Fruit fly (Drosophila melanogaster) whole organism, embryonic: Measurements from ENCODE around the gene wap.

Source experiments
- Atf3 ChIP-seq: fragments of 200-800 bp; sonication (Bioruptor generic); optimal IDR thresholded peaks from 3 replicates; lab custom pipeline; 2016; ENCODE audit warnings: missing biosample characterization, missing genetic modification characterization
- Blimp-1 ChIP-seq: fragments of 200-800 bp; sonication (Bioruptor generic); optimal IDR thresholded peaks from 3 replicates; lab custom pipeline; 2018; ENCODE audit warnings: missing biosample characterization, missing genetic modification characterization, mild to moderate bottlenecking, moderate library complexity, missing genetic modification reagents
- Bteb2 ChIP-seq: fragments of 200-800 bp; sonication (Bioruptor generic); optimal IDR thresholded peaks from 2 replicates; lab custom pipeline; 2016; ENCODE audit warnings: missing biosample characterization, missing genetic modification characterization
- CG10654 ChIP-seq: fragments of 200-800 bp; sonication (Bioruptor generic); optimal IDR thresholded peaks from 2 replicates; lab custom pipeline; 2016; ENCODE audit warnings: missing biosample characterization, missing genetic modification characterization
- CG12769 ChIP-seq: fragments of 200-800 bp; sonication (Bioruptor generic); optimal IDR thresholded peaks from 2 replicates; lab custom pipeline; 2019; ENCODE audit warnings: missing biosample characterization, mild to moderate bottlenecking, missing genetic modification characterization, moderate library complexity
- CG13287 ChIP-seq: fragments of 200-800 bp; sonication (Bioruptor generic); IDR thresholded peaks from 2 replicates; pipeline ENCODE4 v1.3.6; 2022; ENCODE audit warnings: missing biosample characterization, missing genetic modification characterization; ENCODE audit not compliant: partially characterized antibody
- CG14014 ChIP-seq: fragments of 200-800 bp; sonication (Bioruptor generic); IDR thresholded peaks from 2 replicates; pipeline ENCODE4 v1.3.6; 2022; ENCODE audit warnings: missing biosample characterization, missing genetic modification characterization
- CG16815 ChIP-seq: fragments of 200-800 bp; sonication (Bioruptor generic); optimal IDR thresholded peaks from 3 replicates; lab custom pipeline; 2017; ENCODE audit warnings: missing biosample characterization, mild to moderate bottlenecking, missing genetic modification characterization
- CG18764 ChIP-seq: fragments of 200-800 bp; sonication (Bioruptor generic); optimal IDR thresholded peaks from 3 replicates; lab custom pipeline; 2016; ENCODE audit warnings: missing biosample characterization, missing genetic modification characterization
- CG2889 ChIP-seq: fragments of 200-800 bp; sonication (Bioruptor generic); IDR thresholded peaks from 3 replicates; pipeline ENCODE4 v1.3.6; 2022; ENCODE audit warnings: missing biosample characterization, missing genetic modification characterization
- CG30431 ChIP-seq: fragments of 200-800 bp; sonication (Bioruptor generic); optimal IDR thresholded peaks from 2 replicates; lab custom pipeline; 2017; ENCODE audit warnings: missing biosample characterization, missing genetic modification characterization
- CG33557 ChIP-seq: fragments of 200-800 bp; sonication (Bioruptor generic); optimal IDR thresholded peaks from 2 replicates; lab custom pipeline; 2019; ENCODE audit warnings: missing biosample characterization, mild to moderate bottlenecking, missing genetic modification characterization, moderate library complexity
- CG34376 ChIP-seq: fragments of 200-800 bp; sonication (Bioruptor generic); optimal IDR thresholded peaks from 2 replicates; lab custom pipeline; 2018; ENCODE audit warnings: missing biosample characterization, mild to moderate bottlenecking, missing genetic modification characterization
- CG7987 ChIP-seq: fragments of 200-800 bp; sonication (Bioruptor generic); optimal IDR thresholded peaks from 2 replicates; lab custom pipeline; 2018; ENCODE audit warnings: missing biosample characterization, mild to moderate bottlenecking, missing genetic modification characterization, moderate library complexity
- CG8281 ChIP-seq: fragments of 200-800 bp; sonication (Bioruptor generic); optimal IDR thresholded peaks from 2 replicates; lab custom pipeline; 2018; ENCODE audit warnings: missing biosample characterization, mild to moderate bottlenecking, missing genetic modification characterization, moderate library complexity
- CG8359 ChIP-seq: fragments of 200-800 bp; sonication (Bioruptor generic); optimal IDR thresholded peaks from 2 replicates; lab custom pipeline; 2017; ENCODE audit warnings: missing biosample characterization, mild to moderate bottlenecking, missing genetic modification characterization, borderline replicate concordance
- CG8388 ChIP-seq: fragments of 200-800 bp; sonication (Bioruptor generic); optimal IDR thresholded peaks from 2 replicates; lab custom pipeline; 2019; ENCODE audit warnings: missing biosample characterization, mild to moderate bottlenecking, missing genetic modification characterization, moderate library complexity
- Chrac-16 ChIP-seq: fragments of 200-800 bp; sonication (Bioruptor generic); optimal IDR thresholded peaks from 3 replicates; lab custom pipeline; 2016; ENCODE audit warnings: missing biosample characterization, missing genetic modification characterization
- D ChIP-seq, 2 experiments: fragments of 200-800 bp in 1 of 2; fragments of >200 bp in 1 of 2; sonication (Bioruptor generic) in 1 of 2; optimal IDR thresholded peaks; 2 replicates in 1 of 2; 3 replicates in 1 of 2; lab custom pipeline; 2017; ENCODE audit warnings: mild to moderate bottlenecking in 1 of 2, missing biosample characterization in 1 of 2, missing genetic modification characterization in 1 of 2, missing genetic modification reagents in 1 of 2
- Doc2 ChIP-seq: fragments of 200-800 bp; sonication (Bioruptor generic); IDR thresholded peaks from 2 replicates; pipeline ENCODE4 v1.3.6; 2022; ENCODE audit warnings: missing biosample characterization, missing genetic modification characterization
- HHEX ChIP-seq: fragments of 200-800 bp; sonication (Bioruptor generic); optimal IDR thresholded peaks from 3 replicates; lab custom pipeline; 2017; ENCODE audit warnings: missing biosample characterization, mild to moderate bottlenecking, missing genetic modification characterization, missing genetic modification reagents
- HmgD ChIP-seq: fragments of 200-800 bp; sonication (Bioruptor generic); optimal IDR thresholded peaks from 3 replicates; lab custom pipeline; 2016; ENCODE audit warnings: missing biosample characterization, missing genetic modification characterization
- Hr78 ChIP-seq, 2 experiments: fragments of 200-800 bp in 1 of 2; fragments of >200 bp in 1 of 2; sonication (Bioruptor generic) in 1 of 2; optimal IDR thresholded peaks; 2 replicates each; lab custom pipeline; 2017 to 2019; ENCODE audit warnings: missing biosample characterization in 2 of 2, missing genetic modification characterization in 2 of 2, mild to moderate bottlenecking in 1 of 2, moderate library complexity in 1 of 2
- Meics ChIP-seq: fragments of 200-800 bp; sonication (Bioruptor generic); optimal IDR thresholded peaks from 2 replicates; lab custom pipeline; 2017; ENCODE audit warnings: missing biosample characterization, mild to moderate bottlenecking, missing genetic modification characterization
- Nf-YA ChIP-seq: fragments of 200-800 bp; sonication (Bioruptor generic); IDR thresholded peaks from 2 replicates; pipeline ENCODE4 v1.3.6; 2022; ENCODE audit warnings: missing biosample characterization, missing genetic modification characterization
- Nf-YB ChIP-seq: fragments of 200-800 bp; sonication (Bioruptor generic); optimal IDR thresholded peaks from 3 replicates; lab custom pipeline; 2019; ENCODE audit warnings: missing biosample characterization, mild to moderate bottlenecking, missing genetic modification characterization, moderate library complexity
- Oli ChIP-seq: fragments of 200-800 bp; sonication (Bioruptor generic); optimal IDR thresholded peaks from 2 replicates; lab custom pipeline; 2018; ENCODE audit warnings: missing biosample characterization, mild to moderate bottlenecking, missing genetic modification characterization, moderate library complexity
- Six4 ChIP-seq: fragments of 200-800 bp; sonication (Bioruptor generic); optimal IDR thresholded peaks from 2 replicates; lab custom pipeline; 2016; ENCODE audit warnings: missing biosample characterization, missing genetic modification characterization
- ap ChIP-seq: fragments of 200-800 bp; sonication (Bioruptor generic); IDR thresholded peaks from 2 replicates; pipeline ENCODE4 v1.3.6; 2022; ENCODE audit warnings: missing biosample characterization, missing genetic modification characterization
- ash1 ChIP-seq: fragments of 200-800 bp; sonication (Bioruptor generic); optimal IDR thresholded peaks from 2 replicates; lab custom pipeline; 2018; ENCODE audit warnings: missing biosample characterization, mild to moderate bottlenecking, missing genetic modification characterization
- cg ChIP-seq: fragments of 200-800 bp; sonication (Bioruptor generic); optimal IDR thresholded peaks from 3 replicates; lab custom pipeline; 2019; ENCODE audit warnings: missing biosample characterization, mild to moderate bottlenecking, missing genetic modification characterization, moderate library complexity
- chn ChIP-seq: fragments of 200-800 bp; sonication (Bioruptor generic); optimal IDR thresholded peaks from 2 replicates; lab custom pipeline; 2016; ENCODE audit warnings: missing biosample characterization, missing genetic modification characterization
- dimm ChIP-seq: fragments of 200-800 bp; sonication (Bioruptor generic); IDR thresholded peaks from 2 replicates; pipeline ENCODE4 v1.3.6; 2022; ENCODE audit warnings: missing biosample characterization, missing genetic modification characterization
- exex ChIP-seq: fragments of 200-800 bp; sonication (Bioruptor generic); optimal IDR thresholded peaks from 4 replicates; lab custom pipeline; 2018; ENCODE audit warnings: missing biosample characterization, mild to moderate bottlenecking, missing genetic modification characterization, moderate library complexity
- fd102C ChIP-seq: fragments of 200-800 bp; sonication (Bioruptor generic); optimal IDR thresholded peaks from 2 replicates; lab custom pipeline; 2018; ENCODE audit warnings: missing biosample characterization, mild to moderate bottlenecking, missing genetic modification characterization, moderate library complexity
- gem ChIP-seq: fragments of 200-800 bp; sonication (Bioruptor generic); optimal IDR thresholded peaks from 2 replicates; lab custom pipeline; 2019; ENCODE audit warnings: missing biosample characterization, mild to moderate bottlenecking, missing genetic modification characterization, moderate library complexity
- ind ChIP-seq: fragments of 200-800 bp; sonication (Bioruptor generic); optimal IDR thresholded peaks from 3 replicates; lab custom pipeline; 2016; ENCODE audit warnings: missing biosample characterization, missing genetic modification characterization
- lmd ChIP-seq: fragments of 200-800 bp; sonication (Bioruptor generic); IDR thresholded peaks from 2 replicates; pipeline ENCODE4 v1.3.6; 2022; ENCODE audit warnings: missing biosample characterization, missing genetic modification characterization
- maf-S ChIP-seq: fragments of 200-800 bp; sonication (Bioruptor generic); optimal IDR thresholded peaks from 2 replicates; lab custom pipeline; 2016; ENCODE audit warnings: missing biosample characterization, missing genetic modification characterization
- nau ChIP-seq: fragments of 200-800 bp; sonication (Bioruptor generic); optimal IDR thresholded peaks from 3 replicates; lab custom pipeline; 2017; ENCODE audit warnings: missing biosample characterization, mild to moderate bottlenecking, missing genetic modification characterization, missing genetic modification reagents
- oc ChIP-seq: fragments of 200-800 bp; sonication (Bioruptor generic); optimal IDR thresholded peaks from 2 replicates; lab custom pipeline; 2018; ENCODE audit warnings: missing biosample characterization, mild to moderate bottlenecking, missing genetic modification characterization, moderate library complexity
- pum ChIP-seq: fragments of 200-800 bp; sonication (Bioruptor generic); optimal IDR thresholded peaks from 2 replicates; lab custom pipeline; 2016; ENCODE audit warnings: missing biosample characterization, missing genetic modification characterization
- sens ChIP-seq: fragments of 200-800 bp; sonication (Bioruptor generic); peaks from one replicate; lab custom pipeline; 2016; ENCODE audit warnings: missing biosample characterization, missing genetic modification characterization
- slp2 ChIP-seq: fragments of 200-800 bp; sonication (Bioruptor generic); optimal IDR thresholded peaks from 2 replicates; lab custom pipeline; 2016; ENCODE audit warnings: missing biosample characterization, missing genetic modification characterization
- ssp ChIP-seq: fragments of 200-800 bp; sonication (Bioruptor generic); IDR thresholded peaks from 2 replicates; pipeline ENCODE4 v1.3.6; 2022; ENCODE audit warnings: missing biosample characterization, missing genetic modification characterization
- tap ChIP-seq: fragments of 200-800 bp; optimal IDR thresholded peaks from 3 replicates; lab custom pipeline; 2019; ENCODE audit warnings: missing biosample characterization, mild to moderate bottlenecking, missing genetic modification characterization, moderate library complexity
- tx ChIP-seq: fragments of 200-800 bp; sonication (Bioruptor generic); optimal IDR thresholded peaks from 2 replicates; lab custom pipeline; 2016; ENCODE audit warnings: missing biosample characterization, missing genetic modification characterization
- yki ChIP-seq: fragments of >200 bp; optimal IDR thresholded peaks from 3 replicates; lab custom pipeline; 2018

Gene wap

DNA sequence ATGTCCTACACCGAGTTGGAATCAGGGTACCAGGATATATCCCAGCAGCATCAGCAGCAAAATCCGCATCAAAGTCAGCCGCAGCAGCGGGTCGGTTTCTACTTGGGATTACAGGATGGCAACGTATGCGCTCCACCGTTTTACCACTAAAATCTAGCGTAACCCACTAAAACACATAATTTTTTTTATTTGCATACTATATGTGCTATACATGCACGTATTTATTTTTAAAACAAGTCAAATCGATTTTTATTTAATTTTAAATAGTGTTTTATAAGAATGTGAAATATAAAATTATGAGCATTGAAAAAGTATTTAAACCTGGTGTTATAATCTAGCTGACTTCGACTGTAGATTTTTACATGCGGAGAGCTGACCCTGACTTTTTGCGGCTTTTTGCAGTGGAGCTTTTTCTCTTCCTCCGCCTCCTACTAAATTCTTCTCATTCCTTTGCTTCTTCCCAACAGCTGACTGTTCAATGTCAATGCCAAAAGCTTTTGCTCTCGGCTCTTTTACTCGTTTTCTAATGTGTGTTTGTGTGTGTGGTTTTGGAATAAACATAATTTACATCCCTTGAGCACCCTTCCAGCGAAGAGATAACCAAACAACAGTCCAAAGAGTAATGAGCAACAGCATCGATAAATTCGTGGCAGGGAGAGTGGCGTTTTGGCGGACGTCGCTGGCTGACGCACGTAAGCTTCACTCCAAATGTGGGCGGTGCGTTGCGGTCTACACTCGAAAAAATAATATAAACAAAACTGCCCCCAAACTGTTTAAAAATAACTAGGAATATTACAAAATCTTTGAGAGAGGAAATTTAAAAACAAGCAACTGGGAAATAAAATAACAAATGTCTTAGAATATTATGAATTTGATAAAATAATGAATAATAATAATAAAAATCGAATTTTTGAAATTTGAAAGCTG, 32.7 kb upstream of the wap start (continued):
- TF ChIP-seq exex (tag; lab: Kevin White, UChicago) (peak; percentile 60), tap (tag; lab: Kevin White, UChicago) (no peak), chn (GFP tag; lab: Kevin White, UChicago) (no peak), CG18764 (no peak), Nf-YA (no peak), Doc2 (GFP tag; lab: Robert Waterston, UW) (no peak), ap (GFP tag; lab: Robert Waterston, UW) (no peak), CG33557 (GFP tag; lab: Kevin White, UChicago) (no peak), CG2889 (GFP tag; lab: Robert Waterston, UW) (no peak), HmgD (GFP tag; lab: Kevin White, UChicago) (no peak), sens (GFP tag; lab: Kevin White, UChicago) (no peak), pum (GFP tag; lab: Kevin White, UChicago) (no peak), CG34376 (GFP tag; lab: Kevin White, UChicago) (peak; percentile 61), yki (lab: Kevin White, UChicago) (no peak), Atf3 (GFP tag; lab: Kevin White, UChicago) (no peak), Bteb2 (GFP tag; lab: Kevin White, UChicago) (no peak), CG10654 (GFP tag; lab: Kevin White, UChicago) (peak; percentile 6), Blimp-1 (GFP tag; lab: Kevin White, UChicago) (peak; percentile 33), gem (peak; percentile 70), CG13287 (GFP tag; lab: Robert Waterston, UW) (no peak; the same call in 1 of the 2 replicates), maf-S (GFP tag; lab: Kevin White, UChicago) (no peak), Oli (tag; lab: Kevin White, UChicago) (peak; percentile 51), lmd (GFP tag; lab: Robert Waterston, UW) (peak; percentile 35; the same call in 1 of the 2 replicates), D (optimal IDR thresholded peaks at IDR 0.05; lab: Kevin White, UChicago) (no peak), D (GFP tag; optimal IDR thresholded peaks at IDR 0.05; lab: Kevin White, UChicago) (no peak), fd102C (GFP tag; lab: Kevin White, UChicago) (no peak), ssp (GFP tag; lab: Robert Waterston, UW) (no peak), Nf-YB (GFP tag; lab: Kevin White, UChicago) (no peak), oc (tag; lab: Kevin White, UChicago) (no peak), CG14014 (GFP tag; lab: Robert Waterston, UW) (peak; percentile 51; the same call in 1 of the 2 replicates), CG16815 (GFP tag; lab: Kevin White, UChicago) (no peak), cg (GFP tag; lab: Kevin White, UChicago) (peak; percentile 39), ind (GFP tag; lab: Kevin White, UChicago) (peak; percentile 39), CG8359 (no peak), Hr78 (GFP tag; optimal IDR thresholded peaks at IDR 0.05; lab: Kevin White, UChicago) (no peak), slp2 (GFP tag; lab: Kevin White, UChicago) (no peak), dimm (no peak), tx (GFP tag; lab: Kevin White, UChicago) (no peak), CG12769 (tag; lab: Kevin White, UChicago) (peak; percentile 53), CG8281 (no peak), ash1 (no peak), CG8388 (GFP tag; lab: Kevin White, UChicago) (peak; percentile 6), CG7987 (GFP tag; lab: Kevin White, UChicago) (no peak), nau (GFP tag; lab: Kevin White, UChicago) (no peak), Meics (GFP tag; lab: Kevin White, UChicago) (peak; percentile 55), CG30431 (GFP tag; lab: Kevin White, UChicago) (no peak), HHEX (GFP tag; lab: Kevin White, UChicago) (peak; percentile 27), Chrac-16 (GFP tag; lab: Kevin White, UChicago) (no peak), Six4 (no peak)
